Fruit fly (Drosophila melanogaster): ENCODE measurements around the gene CG13058.

Gene CG13058

DNA sequence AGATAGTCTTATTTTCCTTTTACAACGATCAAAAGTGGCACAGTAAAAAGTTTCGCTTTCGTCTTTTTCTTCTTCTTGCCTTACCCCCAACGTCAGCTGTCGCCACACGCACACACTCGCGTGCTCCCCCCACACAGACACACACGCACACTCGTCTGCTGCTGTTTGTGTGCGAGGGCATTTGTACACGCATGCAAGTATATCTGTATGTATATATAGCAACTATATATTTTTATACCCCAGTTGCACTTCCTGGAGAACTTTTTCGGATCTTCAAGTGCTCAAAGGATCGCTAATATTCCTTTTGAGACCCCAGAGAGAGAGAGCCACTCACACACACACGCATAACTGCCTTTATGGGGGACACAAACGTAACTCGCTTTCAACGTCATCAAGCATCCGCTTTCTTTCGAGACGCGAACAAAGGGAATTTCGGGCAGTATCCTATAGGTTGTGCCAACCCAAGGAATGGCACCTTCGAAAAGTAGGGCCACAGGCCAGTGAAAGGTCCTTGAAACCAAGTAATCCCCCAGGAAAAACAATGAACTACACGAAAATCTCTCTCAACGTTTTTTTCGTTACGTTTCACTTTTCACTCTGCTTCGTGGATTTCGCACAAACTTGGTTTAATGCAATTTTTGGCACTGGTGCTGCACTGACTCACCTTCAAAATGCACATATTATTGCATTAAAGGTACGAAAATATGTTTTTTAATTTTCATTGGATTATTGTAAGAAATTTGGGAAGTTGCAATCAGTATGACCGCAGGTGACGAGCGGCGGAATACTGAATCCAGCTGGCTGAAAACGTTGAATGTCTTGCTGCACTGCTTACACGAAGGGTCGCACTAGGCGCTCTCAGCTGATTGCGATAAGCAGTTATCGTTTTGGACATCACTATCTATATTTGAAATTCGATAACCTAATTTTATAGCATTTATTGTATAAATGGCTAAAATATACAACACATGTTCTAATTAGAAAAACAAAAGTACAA is 49.4 kb downstream of the CG13058 start, which contains the start of gene roq (continued):
- peak; percentile 58; the same call in 2 of the 3 replicates for TF ChIP-seq CG34224 (GFP tag; IDR thresholded peaks at IDR 0.05; ENCODE audit: partially characterized antibody)
- peak; percentile 23 to 46 for TF ChIP-seq Trl (optimal IDR thresholded peaks at IDR 0.05)
- no peak for TF ChIP-seq Trl (GFP tag; optimal IDR thresholded peaks at IDR 0.05)
- no peak for TF ChIP-seq CG8290 (GFP tag; optimal IDR thresholded peaks at IDR 0.05)
- TF ChIP-seq CG8290 (tag; optimal IDR thresholded peaks at IDR 0.05), result no peak
- TF ChIP-seq CoRest (tag; optimal IDR thresholded peaks at IDR 0.05), result peak; percentile 34
- TF ChIP-seq ash1 (GFP tag; optimal IDR thresholded peaks at IDR 0.05), result no peak
- no peak for TF ChIP-seq MTF-1 (GFP tag; optimal IDR thresholded peaks at IDR 0.05; ENCODE audit: borderline replicate concordance)
- peak; percentile 51; the same call in 2 of the 3 replicates for TF ChIP-seq CG14860 (GFP tag; IDR thresholded peaks at IDR 0.05; ENCODE audit: partially characterized antibody)
- TF ChIP-seq CG11696 (GFP tag; IDR thresholded peaks at IDR 0.05), result no peak
- peak; percentile 66 for TF ChIP-seq YL-1 (GFP tag; optimal IDR thresholded peaks at IDR 0.05)
- no peak for TF ChIP-seq pho (GFP tag; optimal IDR thresholded peaks at IDR 0.05)
- TF ChIP-seq Asciz (GFP tag; optimal IDR thresholded peaks at IDR 0.05), result no peak
- TF ChIP-seq ato (GFP tag; IDR thresholded peaks at IDR 0.05; ENCODE audit: partially characterized antibody), result peak; percentile 46; the same call in 1 of the 2 replicates
- TF ChIP-seq CG12391 (tag; optimal IDR thresholded peaks at IDR 0.05), result peak; percentile 24
- TF ChIP-seq chinmo (GFP tag; IDR thresholded peaks at IDR 0.05; ENCODE audit: partially characterized antibody), result peak; percentile 72; the same call in 3 of the 4 replicates
- TF ChIP-seq CG32772 (GFP tag; IDR thresholded peaks at IDR 0.05), result no peak
- no peak for TF ChIP-seq CG8388 (GFP tag; optimal IDR thresholded peaks at IDR 0.05)
- TF ChIP-seq pzg (GFP tag; optimal IDR thresholded peaks at IDR 0.05), result peak; percentile 94
- peak; percentile 95 for TF ChIP-seq CG9797 (GFP tag; optimal IDR thresholded peaks at IDR 0.05)
- TF ChIP-seq HLH54F (GFP tag; optimal IDR thresholded peaks at IDR 0.05), result no peak
- peak; percentile 16 for TF ChIP-seq CHES-1-like (GFP tag; optimal IDR thresholded peaks at IDR 0.05)
- TF ChIP-seq Ada2b (GFP tag; IDR thresholded peaks at IDR 0.05), result no peak
- TF ChIP-seq Nf-YA (GFP tag; IDR thresholded peaks at IDR 0.05), result no peak
- TF ChIP-seq CG30403 (GFP tag; optimal IDR thresholded peaks at IDR 0.05), result no peak
- peak; percentile 51 for TF ChIP-seq bbx (GFP tag; IDR thresholded peaks at IDR 0.05; ENCODE audit: partially characterized antibody)
- TF ChIP-seq zen (tag; optimal IDR thresholded peaks at IDR 0.05), result peak; percentile 43
- TF ChIP-seq emc (GFP tag; optimal IDR thresholded peaks at IDR 0.05), result no peak

All from whole organism, embryonic.